Worm (Caenorhabditis elegans) whole organism, L4/young adult: ENCODE data around the gene catp-6.

Experiments
- W03F9.2 ChIP-seq: fragments of 150-350 bp; optimal IDR thresholded peaks from 2 replicates; lab custom pipeline; 2014; ENCODE audit warnings: missing biosample characterization, missing genetic modification characterization
- dao-5 ChIP-seq: sonication (generic microtip); optimal IDR thresholded peaks from 2 replicates; lab custom pipeline; 2016; ENCODE audit warnings: missing genotype, missing genetic modification characterization, moderate library complexity, missing compliant biosample characterization

- TF ChIP-seq W03F9.2 (tag; lab: Kevin White, UChicago) (no peak), dao-5 (no peak)
These were observed 30.6 kb upstream of the catp-6 start for ce11 chrIV:9854952-9855351.
